Fruit fly (Drosophila melanogaster) whole organism, embryonic: ENCODE measurements around the gene CG45078.
A peak's percentile ranks its signal among the peaks of the same experiment; 100 is the strongest.

Source experiments
- Ada2b ChIP-seq: fragments of 200-800 bp; sonication (Bioruptor generic); IDR thresholded peaks from 2 replicates; pipeline ENCODE4 v1.3.6; 2022; ENCODE audit warnings: missing biosample characterization, missing genetic modification characterization
- CG10431 ChIP-seq: fragments of 200-800 bp; sonication (Bioruptor generic); optimal IDR thresholded peaks from 3 replicates; lab custom pipeline; 2018; ENCODE audit warnings: missing biosample characterization, mild to moderate bottlenecking, missing genetic modification characterization
- CG11398 ChIP-seq: fragments of 200-800 bp; sonication (Bioruptor generic); optimal IDR thresholded peaks from 2 replicates; lab custom pipeline; 2016; ENCODE audit warnings: missing biosample characterization, missing genetic modification characterization
- CG13296 ChIP-seq: fragments of 200-800 bp; sonication (Bioruptor generic); optimal IDR thresholded peaks from 3 replicates; lab custom pipeline; 2018; ENCODE audit warnings: missing biosample characterization, mild to moderate bottlenecking, missing genetic modification characterization
- CG13624 ChIP-seq: fragments of 200-800 bp; sonication (Bioruptor generic); optimal IDR thresholded peaks from 2 replicates; lab custom pipeline; 2016; ENCODE audit warnings: missing biosample characterization, missing genetic modification characterization
- CG13894 ChIP-seq: fragments of 200-800 bp; sonication (Bioruptor generic); optimal IDR thresholded peaks from 3 replicates; lab custom pipeline; 2018; ENCODE audit warnings: missing biosample characterization, mild to moderate bottlenecking, missing genetic modification characterization, moderate library complexity
- CG1603 ChIP-seq: fragments of 200-800 bp; sonication (Bioruptor generic); optimal IDR thresholded peaks from 2 replicates; lab custom pipeline; 2019; ENCODE audit warnings: missing biosample characterization, mild to moderate bottlenecking, missing genetic modification characterization, moderate library complexity
- CG18619 ChIP-seq: fragments of 200-800 bp; sonication (Bioruptor generic); optimal IDR thresholded peaks from 3 replicates; lab custom pipeline; 2017; ENCODE audit warnings: missing biosample characterization, mild to moderate bottlenecking, missing genetic modification characterization
- CG2199 ChIP-seq: fragments of 200-800 bp; sonication (Bioruptor generic); IDR thresholded peaks from 3 replicates; pipeline ENCODE4 v1.3.6; 2022; ENCODE audit warnings: missing biosample characterization, missing genetic modification characterization
- CG31224 ChIP-seq: fragments of 200-800 bp; sonication (Bioruptor generic); IDR thresholded peaks from 2 replicates; pipeline ENCODE4 v1.3.6; 2022; ENCODE audit warnings: missing biosample characterization, missing genetic modification characterization
- CG6175 ChIP-seq: fragments of 200-800 bp; sonication (Bioruptor generic); IDR thresholded peaks from 3 replicates; pipeline ENCODE4 v1.3.6; 2022; ENCODE audit warnings: missing biosample characterization, missing genetic modification characterization
- CG6683 ChIP-seq: fragments of 200-800 bp; sonication (Bioruptor generic); optimal IDR thresholded peaks from 2 replicates; lab custom pipeline; 2017; ENCODE audit warnings: missing biosample characterization, mild to moderate bottlenecking, missing genetic modification characterization, missing genetic modification reagents
- CG7357 ChIP-seq: fragments of 200-800 bp; sonication (Bioruptor generic); IDR thresholded peaks from 3 replicates; pipeline ENCODE4 v1.3.6; 2022; ENCODE audit warnings: missing biosample characterization, missing genetic modification characterization
- CG8089 ChIP-seq: fragments of 200-800 bp; sonication (Bioruptor generic); optimal IDR thresholded peaks from 3 replicates; lab custom pipeline; 2016; ENCODE audit warnings: missing biosample characterization, missing genetic modification characterization
- CG9437 ChIP-seq: fragments of 200-800 bp; sonication (Bioruptor generic); optimal IDR thresholded peaks from 2 replicates; lab custom pipeline; 2018; ENCODE audit warnings: missing biosample characterization, mild to moderate bottlenecking, missing genetic modification characterization
- CG9797 ChIP-seq: fragments of 200-800 bp; sonication (Bioruptor generic); optimal IDR thresholded peaks from 3 replicates; lab custom pipeline; 2018; ENCODE audit warnings: missing biosample characterization, mild to moderate bottlenecking, missing genetic modification characterization
- CTCF ChIP-seq: fragments of 200-800 bp; sonication (Bioruptor generic); optimal IDR thresholded peaks from 2 replicates; lab custom pipeline; 2017; ENCODE audit warnings: missing biosample characterization, mild to moderate bottlenecking, missing genetic modification characterization, moderate library complexity
- Dad ChIP-seq: fragments of 200-800 bp; sonication (Bioruptor generic); optimal IDR thresholded peaks from 3 replicates; lab custom pipeline; 2016; ENCODE audit warnings: missing biosample characterization, missing genetic modification characterization
- Doc2 ChIP-seq: fragments of 200-800 bp; sonication (Bioruptor generic); IDR thresholded peaks from 2 replicates; pipeline ENCODE4 v1.3.6; 2022; ENCODE audit warnings: missing biosample characterization, missing genetic modification characterization
- Dref ChIP-seq: fragments of 200-800 bp; sonication (Bioruptor generic); IDR thresholded peaks from 2 replicates; pipeline ENCODE4 v1.3.6; 2022; ENCODE audit warnings: missing biosample characterization, missing genetic modification characterization
- E2f2 ChIP-seq: fragments of 200-800 bp; sonication (Bioruptor generic); IDR thresholded peaks from 2 replicates; pipeline ENCODE4 v1.3.6; 2022; ENCODE audit warnings: missing biosample characterization, missing genetic modification characterization
- ERR ChIP-seq: fragments of 200-800 bp; sonication (Bioruptor generic); optimal IDR thresholded peaks from 2 replicates; lab custom pipeline; 2016; ENCODE audit warnings: missing biosample characterization, missing genetic modification characterization
- Eip74EF ChIP-seq, 2 experiments: fragments of 200-800 bp in 1 of 2; fragments of >200 bp in 1 of 2; sonication (Bioruptor generic) in 1 of 2; optimal IDR thresholded peaks; 2 replicates each; lab custom pipeline; 2017 to 2019; ENCODE audit warnings: missing biosample characterization in 2 of 2, missing genetic modification characterization in 2 of 2, mild to moderate bottlenecking in 1 of 2, moderate library complexity in 1 of 2
- HLHmδ ChIP-seq: fragments of 200-800 bp; sonication (Bioruptor generic); optimal IDR thresholded peaks from 2 replicates; lab custom pipeline; 2018; ENCODE audit warnings: missing biosample characterization, mild to moderate bottlenecking, missing genetic modification characterization, moderate library complexity
- Hmx ChIP-seq: fragments of 200-800 bp; sonication (Bioruptor generic); optimal IDR thresholded peaks from 2 replicates; lab custom pipeline; 2016; ENCODE audit warnings: missing biosample characterization, missing genetic modification characterization
- Meics ChIP-seq: fragments of 200-800 bp; sonication (Bioruptor generic); optimal IDR thresholded peaks from 2 replicates; lab custom pipeline; 2017; ENCODE audit warnings: missing biosample characterization, mild to moderate bottlenecking, missing genetic modification characterization
- Nf-YC ChIP-seq: fragments of 200-800 bp; optimal IDR thresholded peaks from 3 replicates; lab custom pipeline; 2019; ENCODE audit warnings: missing biosample characterization, mild to moderate bottlenecking, missing genetic modification characterization, moderate library complexity
- Scr ChIP-seq: fragments of 200-800 bp; sonication (Bioruptor generic); IDR thresholded peaks from 2 replicates; pipeline ENCODE4 v1.3.6; 2022; ENCODE audit warnings: missing biosample characterization, missing genetic modification characterization; ENCODE audit not compliant: partially characterized antibody
- Sin3A ChIP-seq: fragments of >200 bp; optimal IDR thresholded peaks from 2 replicates; lab custom pipeline; 2018
- ab ChIP-seq: fragments of 200-800 bp; sonication (Bioruptor generic); optimal IDR thresholded peaks from 2 replicates; lab custom pipeline; 2016; ENCODE audit warnings: missing biosample characterization, missing genetic modification characterization
- ac ChIP-seq: fragments of 200-800 bp; sonication (Bioruptor generic); optimal IDR thresholded peaks from 3 replicates; lab custom pipeline; 2017; ENCODE audit warnings: missing biosample characterization, mild to moderate bottlenecking, missing genetic modification characterization
- cad ChIP-seq: fragments of >200 bp; optimal IDR thresholded peaks from 2 replicates; lab custom pipeline; 2017; ENCODE audit warnings: missing biosample characterization, missing genetic modification characterization
- chif ChIP-seq, 2 experiments: fragments of 200-800 bp; sonication (Bioruptor generic); optimal IDR thresholded peaks; 3 replicates each; lab custom pipeline; 2016; ENCODE audit warnings: missing biosample characterization in 2 of 2, missing genetic modification characterization in 2 of 2
- ci ChIP-seq: fragments of 200-800 bp; sonication (Bioruptor generic); IDR thresholded peaks from 3 replicates; pipeline ENCODE4 v1.3.6; 2022; ENCODE audit warnings: missing biosample characterization, missing genetic modification characterization
- hb ChIP-seq: fragments of 200-800 bp; sonication (Bioruptor generic); IDR thresholded peaks from 3 replicates; pipeline ENCODE4 v1.3.6; 2022; ENCODE audit warnings: missing biosample characterization, missing genetic modification characterization; ENCODE audit not compliant: partially characterized antibody
- her ChIP-seq: fragments of 200-800 bp; sonication (Bioruptor generic); optimal IDR thresholded peaks from 2 replicates; lab custom pipeline; 2016; ENCODE audit warnings: missing biosample characterization, missing genetic modification characterization
- klu ChIP-seq: fragments of 200-800 bp; sonication (Bioruptor generic); IDR thresholded peaks from 2 replicates; pipeline ENCODE4 v1.3.6; 2022; ENCODE audit warnings: missing biosample characterization, missing genetic modification characterization
- maf-S ChIP-seq: fragments of 200-800 bp; sonication (Bioruptor generic); optimal IDR thresholded peaks from 2 replicates; lab custom pipeline; 2016; ENCODE audit warnings: missing biosample characterization, missing genetic modification characterization
- mld ChIP-seq: fragments of 200-800 bp; sonication (Bioruptor generic); IDR thresholded peaks from 3 replicates; pipeline ENCODE4 v1.3.6; 2022; ENCODE audit warnings: missing biosample characterization, missing genetic modification characterization; ENCODE audit not compliant: partially characterized antibody
- org-1 ChIP-seq: fragments of 200-800 bp; sonication (Bioruptor generic); optimal IDR thresholded peaks from 2 replicates; lab custom pipeline; 2017; ENCODE audit warnings: missing biosample characterization, missing genetic modification characterization
- otp ChIP-seq: fragments of 200-800 bp; sonication (Bioruptor generic); IDR thresholded peaks from 3 replicates; pipeline ENCODE4, ENCODE4 v1.3.6; 2022; ENCODE audit warnings: missing biosample characterization, missing genetic modification characterization
- pita ChIP-seq: fragments of 200-800 bp; sonication (Bioruptor generic); optimal IDR thresholded peaks from 2 replicates; lab custom pipeline; 2017; ENCODE audit warnings: missing biosample characterization, mild to moderate bottlenecking, missing genetic modification characterization
- rib ChIP-seq: fragments of 200-800 bp; sonication (Bioruptor generic); IDR thresholded peaks from 2 replicates; pipeline ENCODE4 v1.3.6; 2022; ENCODE audit warnings: missing biosample characterization, missing genetic modification characterization
- salm ChIP-seq: fragments of 200-800 bp; sonication (Bioruptor generic); optimal IDR thresholded peaks from 2 replicates; lab custom pipeline; 2018; ENCODE audit warnings: missing biosample characterization, mild to moderate bottlenecking, missing genetic modification characterization
- schlank ChIP-seq: fragments of 200-800 bp; sonication (Bioruptor generic); optimal IDR thresholded peaks from 2 replicates; lab custom pipeline; 2018; ENCODE audit warnings: missing biosample characterization, mild to moderate bottlenecking, missing genetic modification characterization
- sna ChIP-seq: fragments of 200-800 bp; sonication (Bioruptor generic); IDR thresholded peaks from 2 replicates; pipeline ENCODE4 v1.3.6; 2022; ENCODE audit warnings: missing biosample characterization, missing genetic modification characterization; ENCODE audit not compliant: partially characterized antibody
- stc ChIP-seq: fragments of 200-800 bp; sonication (Bioruptor generic); IDR thresholded peaks from 2 replicates; pipeline ENCODE4 v1.3.6; 2022; ENCODE audit warnings: missing biosample characterization, missing genetic modification characterization
- tll ChIP-seq, 2 experiments: fragments of 200-800 bp in 1 of 2; fragments of >200 bp in 1 of 2; sonication (Bioruptor generic) in 1 of 2; optimal IDR thresholded peaks; 2 replicates each; lab custom pipeline; 2017 to 2019; ENCODE audit warnings: missing biosample characterization in 2 of 2, missing genetic modification characterization in 2 of 2, mild to moderate bottlenecking in 1 of 2, moderate library complexity in 1 of 2
- vvl ChIP-seq: fragments of 200-800 bp; sonication (Bioruptor generic); IDR thresholded peaks from 2 replicates; pipeline ENCODE4 v1.3.6; 2022; ENCODE audit warnings: missing biosample characterization, missing genetic modification characterization
- z ChIP-seq: fragments of 200-800 bp; sonication (Bioruptor generic); IDR thresholded peaks from 3 replicates; pipeline ENCODE4 v1.3.6; 2022; ENCODE audit warnings: missing biosample characterization, missing genetic modification characterization

CG45078 gene

dm6 chr3R:10760966-10761855 lies 16.0 kb downstream of the CG45078 start, which contains the start of the genes MED7 and Cap-H2 (continued):
- TF ChIP-seq Ada2b (GFP tag; lab: Robert Waterston, UW) (peak; percentile 81), z (GFP tag; lab: Robert Waterston, UW) (no peak), Doc2 (GFP tag; lab: Robert Waterston, UW) (no peak), CG13894 (tag; lab: Kevin White, UChicago) (no peak), CG8089 (peak; percentile 61), chif (GFP tag; optimal IDR thresholded peaks at IDR 0.05; lab: Kevin White, UChicago) (peak; percentile 74 to 83), Hmx (GFP tag; lab: Kevin White, UChicago) (no peak), CG9437 (GFP tag; lab: Kevin White, UChicago) (peak; percentile 43), CG6175 (GFP tag; lab: Robert Waterston, UW) (peak; percentile 56; the same call in 1 of the 3 replicates), CG9797 (GFP tag; lab: Kevin White, UChicago) (peak; percentile 35), CG13624 (GFP tag; lab: Kevin White, UChicago) (peak; percentile 91), klu (GFP tag; lab: Robert Waterston, UW) (peak; percentile 84), Sin3A (lab: Kevin White, UChicago) (peak; percentile 80), stc (peak; percentile 16; the same call in 1 of the 2 replicates), rib (GFP tag; lab: Robert Waterston, UW) (peak; percentile 80; the same call in 1 of the 2 replicates), CG7357 (GFP tag; lab: Robert Waterston, UW) (peak; percentile 69), CG11398 (GFP tag; lab: Kevin White, UChicago) (no peak), ab (GFP tag; lab: Kevin White, UChicago) (peak; percentile 42), Meics (GFP tag; lab: Kevin White, UChicago) (peak; percentile 72), hb (GFP tag; lab: Robert Waterston, UW) (peak; percentile 98), cad (GFP tag; lab: Kevin White, UChicago) (no peak), E2f2 (GFP tag; lab: Robert Waterston, UW) (peak; percentile 51), her (GFP tag; lab: Kevin White, UChicago) (peak; percentile 26), CG10431 (no peak), CG1603 (tag; lab: Kevin White, UChicago) (peak; percentile 80), CG18619 (GFP tag; lab: Kevin White, UChicago) (peak; percentile 52), CG31224 (GFP tag; lab: Robert Waterston, UW) (peak; percentile 71), CG6683 (GFP tag; lab: Kevin White, UChicago) (peak; percentile 7), ci (GFP tag; lab: Robert Waterston, UW) (peak; percentile 77), tll (GFP tag; optimal IDR thresholded peaks at IDR 0.05; lab: Kevin White, UChicago) (peak; percentile 56 to 78), CG2199 (GFP tag; lab: Robert Waterston, UW) (0 out of 3 replicates have a peak, but pooled peaks have one; percentile 17), schlank (tag; lab: Kevin White, UChicago) (peak; percentile 15), mld (peak; percentile 89), vvl (peak; percentile 88), HLHmδ (GFP tag; lab: Kevin White, UChicago) (no peak), Dad (peak; percentile 65), maf-S (peak; percentile 53), CTCF (GFP tag; lab: Kevin White, UChicago) (no peak), otp (GFP tag; lab: Robert Waterston, UW) (peak; percentile 40; the same call in 1 of the 3 replicates), Eip74EF (GFP tag; optimal IDR thresholded peaks at IDR 0.05; lab: Kevin White, UChicago) (no peak), CG13296 (GFP tag; lab: Kevin White, UChicago) (peak; percentile 54), salm (tag; lab: Kevin White, UChicago) (no peak), Scr (GFP tag; lab: Robert Waterston, UW) (peak; percentile 99), sna (GFP tag; lab: Robert Waterston, UW) (peak; percentile 100), ERR (GFP tag; lab: Kevin White, UChicago) (peak; percentile 41), Dref (GFP tag; lab: Robert Waterston, UW) (peak; percentile 79), ac (GFP tag; lab: Kevin White, UChicago) (no peak), Nf-YC (peak; percentile 77), org-1 (GFP tag; lab: Kevin White, UChicago) (no peak), pita (GFP tag; lab: Kevin White, UChicago) (no peak)
